Worm (Caenorhabditis elegans): ENCODE data around the gene fbxa-35.

- TF ChIP-seq xbp-1 (tag; optimal IDR thresholded peaks at IDR 0.05) = no peak
- TF ChIP-seq aly-2 (tag; optimal IDR thresholded peaks at IDR 0.05) = no peak
- TF ChIP-seq rnt-1 (tag; optimal IDR thresholded peaks at IDR 0.05) = no peak
- TF ChIP-seq nhr-77 (tag; optimal IDR thresholded peaks at IDR 0.05) = no peak
- TF ChIP-seq nhr-237 (tag; optimal IDR thresholded peaks at IDR 0.05) = no peak
- TF ChIP-seq lin-13 (GFP tag; optimal IDR thresholded peaks at IDR 0.05) = no peak
- no peak for TF ChIP-seq pqm-1 (tag; optimal IDR thresholded peaks at IDR 0.05)
Measured at ce11 chrIII:1311367-1311766, 15.9 kb downstream of the fbxa-35 start.

Measured in whole organism, L1 larva.